Worm (Caenorhabditis elegans) whole organism, late embryonic: ENCODE measurements around the gene C16C8.10.

Source experiments
- C08G9.2 ChIP-seq: sonication (generic microtip); optimal IDR thresholded peaks from 2 replicates; lab custom pipeline; 2016; ENCODE audit warnings: mild to moderate bottlenecking, missing genetic modification characterization, moderate library complexity, missing compliant biosample characterization
- F13H6.1 ChIP-seq: sonication (generic microtip); optimal IDR thresholded peaks from 2 replicates; lab custom pipeline; 2016; ENCODE audit warnings: missing genetic modification characterization, missing compliant biosample characterization
- Y22D7AL.16 ChIP-seq: sonication (generic microtip); optimal IDR thresholded peaks from 2 replicates; lab custom pipeline; 2016; ENCODE audit warnings: missing genetic modification characterization, missing compliant biosample characterization
- ama-1 ChIP-seq: fragments of 150-350 bp; optimal IDR thresholded peaks from 2 replicates; lab custom pipeline; 2014
- ceh-14 ChIP-seq: sonication (generic microtip); optimal IDR thresholded peaks from 2 replicates; lab custom pipeline; 2016; ENCODE audit warnings: missing genotype, missing genetic modification characterization, missing compliant biosample characterization
- ceh-19 ChIP-seq: fragments of 200-800 bp; sonication (Bioruptor generic); optimal IDR thresholded peaks from 2 replicates; lab custom pipeline; 2018; ENCODE audit warnings: mild to moderate bottlenecking, missing genetic modification characterization, missing compliant biosample characterization
- ceh-2 ChIP-seq: sonication (generic microtip); optimal IDR thresholded peaks from 2 replicates; lab custom pipeline; 2016; ENCODE audit warnings: missing genotype, missing genetic modification characterization, missing compliant biosample characterization
- ceh-24 ChIP-seq: sonication (generic microtip); optimal IDR thresholded peaks from 2 replicates; lab custom pipeline; 2016; ENCODE audit warnings: mild to moderate bottlenecking, missing genetic modification characterization, missing compliant biosample characterization
- ceh-31 ChIP-seq: sonication (generic microtip); optimal IDR thresholded peaks from 2 replicates; lab custom pipeline; 2016; ENCODE audit warnings: missing genetic modification characterization, missing compliant biosample characterization
- ceh-48 ChIP-seq: sonication (generic microtip); optimal IDR thresholded peaks from 2 replicates; lab custom pipeline; 2016; ENCODE audit warnings: missing genetic modification characterization, inconsistent platforms, missing compliant biosample characterization
- ceh-6 ChIP-seq: fragments of 200-800 bp; sonication (Bioruptor generic); optimal IDR thresholded peaks from 2 replicates; lab custom pipeline; 2018; ENCODE audit warnings: mild to moderate bottlenecking, missing genetic modification characterization, missing compliant biosample characterization
- ceh-9 ChIP-seq: sonication (generic microtip); optimal IDR thresholded peaks from 2 replicates; lab custom pipeline; 2016; ENCODE audit warnings: mild to moderate bottlenecking, missing genetic modification characterization, inconsistent platforms, missing compliant biosample characterization
- elt-2 ChIP-seq: sonication (generic microtip); optimal IDR thresholded peaks from 2 replicates; lab custom pipeline; 2016; ENCODE audit warnings: missing genetic modification reagents, missing genetic modification characterization, missing compliant biosample characterization
- elt-4 ChIP-seq: sonication (generic microtip); optimal IDR thresholded peaks from 2 replicates; lab custom pipeline; 2016; ENCODE audit warnings: missing genetic modification characterization, missing compliant biosample characterization
- ets-4 ChIP-seq: sonication (generic microtip); optimal IDR thresholded peaks from 2 replicates; lab custom pipeline; 2016; ENCODE audit warnings: missing genetic modification characterization, missing compliant biosample characterization
- eyg-1 ChIP-seq: sonication (generic microtip); optimal IDR thresholded peaks from 2 replicates; lab custom pipeline; 2016; ENCODE audit warnings: missing genotype, missing genetic modification characterization, missing compliant biosample characterization
- fkh-10 ChIP-seq: fragments of 150-350 bp; optimal IDR thresholded peaks from 2 replicates; lab custom pipeline; 2014; ENCODE audit warnings: missing biosample characterization, missing genetic modification reagents, missing genetic modification characterization
- hlh-13 ChIP-seq: fragments of 200-800 bp; sonication (Bioruptor generic); optimal IDR thresholded peaks from 2 replicates; lab custom pipeline; 2018; ENCODE audit warnings: mild to moderate bottlenecking, missing genetic modification characterization, missing compliant biosample characterization
- hlh-30 ChIP-seq: sonication (generic microtip); optimal IDR thresholded peaks from 2 replicates; lab custom pipeline; 2017; ENCODE audit warnings: antibody characterized with exemption, missing genetic modification characterization, missing compliant biosample characterization; ENCODE audit not compliant: insufficient read depth
- hlh-8 ChIP-seq: sonication (generic microtip); optimal IDR thresholded peaks from 2 replicates; lab custom pipeline; 2016; ENCODE audit warnings: missing genotype, missing genetic modification characterization, missing compliant biosample characterization
- lim-6 ChIP-seq: sonication (generic microtip); optimal IDR thresholded peaks from 2 replicates; lab custom pipeline; 2016; ENCODE audit warnings: missing genetic modification characterization, missing compliant biosample characterization
- nfya-1 ChIP-seq: sonication (generic microtip); optimal IDR thresholded peaks from 2 replicates; lab custom pipeline; 2017; ENCODE audit warnings: missing genetic modification characterization, mild to moderate bottlenecking, missing compliant biosample characterization, antibody characterized with exemption, moderate library complexity
- odd-2 ChIP-seq: sonication (generic microtip); optimal IDR thresholded peaks from 2 replicates; lab custom pipeline; 2017; ENCODE audit warnings: antibody characterized with exemption, mild to moderate bottlenecking, missing genetic modification characterization, missing compliant biosample characterization
- pros-1 ChIP-seq: fragments of 150-350 bp; optimal IDR thresholded peaks from 2 replicates; lab custom pipeline; 2014; ENCODE audit warnings: missing biosample characterization, missing genetic modification reagents, missing genetic modification characterization
- ref-2 ChIP-seq: sonication (generic microtip); optimal IDR thresholded peaks from 2 replicates; lab custom pipeline; 2016; ENCODE audit warnings: missing genetic modification characterization, missing compliant biosample characterization
- sox-2 ChIP-seq: fragments of 200-800 bp; sonication (Bioruptor generic); IDR thresholded peaks from 2 replicates; pipeline ENCODE4 v1.3.6; 2022; ENCODE audit warnings: missing genetic modification reagents, missing genetic modification characterization, missing compliant biosample characterization
- sox-4 ChIP-seq: sonication (generic microtip); optimal IDR thresholded peaks from 2 replicates; lab custom pipeline; 2017; ENCODE audit warnings: mild to moderate bottlenecking, missing genetic modification characterization, inconsistent platforms, missing compliant biosample characterization
- tbx-7 ChIP-seq: sonication (generic microtip); optimal IDR thresholded peaks from 2 replicates; lab custom pipeline; 2016; ENCODE audit warnings: missing genotype, missing genetic modification characterization, missing compliant biosample characterization
- ttx-3 ChIP-seq: sonication (generic microtip); optimal IDR thresholded peaks from 2 replicates; lab custom pipeline; 2016; ENCODE audit warnings: missing genetic modification reagents, missing genetic modification characterization, missing compliant biosample characterization
- unc-3 ChIP-seq, 2 experiments: fragments of 200-800 bp in 1 of 2; sonication (Bioruptor generic) in 1 of 2; sonication (generic microtip) in 1 of 2; conservative IDR thresholded peaks in 1 of 2; optimal IDR thresholded peaks in 1 of 2; 2 replicates each; pipeline versions ENCODE4 v1.3.6 to Lab custom; 2016 to 2022; ENCODE audit warnings: missing compliant biosample characterization in 2 of 2, missing genetic modification characterization in 2 of 2, missing genetic modification reagents in 1 of 2
- unc-86 ChIP-seq: sonication (generic microtip); optimal IDR thresholded peaks from 2 replicates; lab custom pipeline; 2016; ENCODE audit warnings: missing genetic modification characterization, missing compliant biosample characterization

The C16C8.10 gene

ce11 chrII:3438280-3438679 lies 26.2 kb downstream of the C16C8.10 start:
- TF ChIP-seq hlh-13 (GFP tag; lab: Kevin White, UChicago): no peak
- no peak for TF ChIP-seq pros-1 (tag; lab: Kevin White, UChicago)
- no peak for TF ChIP-seq ceh-9 (tag; lab: Kevin White, UChicago)
- no peak for TF ChIP-seq F13H6.1 (tag; lab: Kevin White, UChicago)
- TF ChIP-seq ref-2 (tag; lab: Kevin White, UChicago): no peak
- no peak for TF ChIP-seq eyg-1
- TF ChIP-seq C08G9.2 (tag; lab: Kevin White, UChicago): no peak
- no peak for TF ChIP-seq Y22D7AL.16 (tag; lab: Kevin White, UChicago)
- TF ChIP-seq unc-86 (tag; lab: Kevin White, UChicago): no peak
- no peak for TF ChIP-seq ttx-3 (tag; lab: Kevin White, UChicago)
- no peak for TF ChIP-seq sox-2 (GFP tag; lab: Robert Waterston, UW)
- no peak for TF ChIP-seq ceh-6 (GFP tag; lab: Kevin White, UChicago)
- TF ChIP-seq ceh-31 (tag; lab: Kevin White, UChicago): no peak
- TF ChIP-seq lim-6: no peak
- TF ChIP-seq, all 69 proteins: peak for 0

DNA sequence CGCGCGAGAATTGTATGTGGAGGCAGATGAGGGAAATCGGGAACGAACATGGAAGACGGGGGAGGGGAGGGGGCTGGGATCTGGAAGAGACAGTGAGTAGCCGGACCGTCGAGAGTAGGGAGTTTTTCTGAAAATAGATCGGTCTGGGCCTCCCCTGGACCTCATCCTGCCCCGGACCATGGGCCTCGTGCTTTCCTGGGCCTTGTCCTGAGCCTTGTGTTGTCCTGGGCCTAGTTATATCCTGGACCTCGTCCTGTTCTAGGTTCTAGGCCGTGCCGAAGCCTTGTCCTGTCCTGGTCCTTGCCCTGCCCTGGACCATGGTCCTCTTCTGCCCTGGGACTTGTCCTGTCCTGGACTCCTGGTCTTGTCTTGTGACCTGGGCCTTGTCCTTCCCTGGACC lies 27.1 kb downstream of the C16C8.10 start:
- TF ChIP-seq ama-1 (lab: Kevin White, UChicago): no peak

- TF ChIP-seq elt-4 (tag; lab: Kevin White, UChicago) (no peak), hlh-13 (GFP tag; lab: Kevin White, UChicago) (no peak)
Measured at ce11 chrII:3436412-3436811, 28.1 kb downstream of the C16C8.10 start, which contains the start of gene skpo-2. Gene skpo-2 (minus strand): TSS chrII:3436512.

DNA sequence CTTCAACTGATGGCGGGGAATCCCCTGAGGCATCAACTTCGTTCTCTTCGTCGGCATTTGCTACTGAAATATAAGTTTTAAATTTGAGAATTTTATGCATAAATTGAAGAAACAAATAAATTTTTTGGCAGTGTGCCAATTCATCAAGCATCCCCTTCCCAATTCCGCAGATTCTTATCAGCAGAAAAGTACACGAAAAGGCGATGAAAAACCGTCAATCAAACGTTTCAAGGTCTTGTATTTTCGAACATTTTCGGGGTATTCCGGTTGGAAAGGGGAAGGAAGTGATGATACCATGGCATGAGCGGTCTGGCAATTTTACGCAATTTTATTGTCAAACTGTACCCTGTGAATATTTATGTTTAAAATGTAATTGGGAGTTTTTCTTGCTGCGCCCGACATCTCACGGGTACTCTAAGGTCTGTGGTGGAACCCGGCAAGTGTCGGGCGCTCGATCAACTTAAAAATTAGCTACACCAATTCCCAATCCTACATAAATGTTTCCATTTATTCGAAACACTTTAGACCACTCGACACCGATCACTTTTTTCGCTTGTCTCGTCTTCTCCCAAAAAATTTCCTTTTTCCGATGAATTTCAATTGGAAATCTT lies 29.5 kb downstream of the C16C8.10 start:
- TF ChIP-seq fkh-10 (GFP tag; lab: Kevin White, UChicago) (no peak), ets-4 (tag; lab: Kevin White, UChicago) (no peak), odd-2 (no peak), hlh-8 (no peak), ceh-2 (tag; lab: Kevin White, UChicago) (no peak), ceh-24 (no peak), ref-2 (tag; lab: Kevin White, UChicago) (no peak), elt-2 (tag; lab: Kevin White, UChicago) (no peak)

DNA sequence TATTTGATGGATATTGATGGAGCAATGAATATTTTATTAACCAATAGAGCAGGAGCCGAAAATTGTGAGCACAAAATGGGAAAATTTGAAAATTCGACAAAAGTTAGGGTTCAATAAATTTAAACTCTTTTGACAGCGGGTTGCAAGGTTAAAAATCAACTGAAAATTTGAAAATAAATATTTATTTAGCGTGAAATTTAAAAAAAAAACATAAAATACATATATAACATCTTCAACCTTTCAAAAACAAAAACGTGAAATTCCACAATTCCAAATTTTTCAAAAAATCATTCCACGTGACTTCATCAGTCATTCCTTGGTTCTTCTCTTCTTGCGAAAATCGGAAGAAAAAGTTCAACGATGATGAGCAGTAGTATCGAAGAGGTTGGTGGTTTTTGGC lies 35.1 kb downstream of the C16C8.10 start, which contains the start of gene C16C8.18:
TSS of gene C16C8.18 (plus strand) at position 301 of the 400 bp plus-strand sequence.
- TF ChIP-seq ttx-3 (tag; lab: Kevin White, UChicago): no peak

DNA sequence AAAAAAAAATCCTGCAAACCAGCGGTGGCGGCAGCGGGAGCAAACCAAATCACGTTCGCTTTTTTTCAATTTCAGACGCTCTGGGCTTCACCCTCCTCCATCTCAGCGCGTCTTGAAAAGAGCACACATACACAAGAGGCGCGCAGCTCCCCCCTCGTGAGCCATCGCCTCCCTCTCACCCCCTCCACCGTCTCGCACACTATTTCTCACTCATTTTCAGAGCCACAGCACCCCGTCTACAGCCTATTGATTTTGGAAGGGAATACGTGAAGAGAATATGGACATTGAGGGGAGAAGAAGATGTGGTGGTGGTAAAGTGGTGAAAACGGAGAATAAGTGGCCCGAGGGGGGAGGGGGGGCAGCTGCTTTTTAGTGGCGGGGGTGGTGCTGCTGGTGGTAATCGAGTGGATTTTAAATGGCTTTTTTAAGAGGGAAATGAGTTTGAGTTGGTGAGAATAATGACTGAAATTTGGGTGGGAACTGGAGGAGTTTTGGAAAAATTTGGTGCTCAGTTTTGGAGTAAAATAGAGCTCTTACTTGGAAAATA lies 36.2 kb downstream of the C16C8.10 start:
- peak; percentile 8 for TF ChIP-seq nfya-1 (tag; lab: Kevin White, UChicago)
- no peak for TF ChIP-seq ceh-14 (tag; lab: Kevin White, UChicago)
- peak; percentile 17 for TF ChIP-seq sox-4 (tag; lab: Kevin White, UChicago)
- TF ChIP-seq odd-2: no peak
- TF ChIP-seq unc-3 (GFP tag; conservative IDR thresholded peaks at IDR 0.05; lab: Robert Waterston, UW): no peak
- peak; percentile 11 for TF ChIP-seq unc-3 (tag; optimal IDR thresholded peaks at IDR 0.05; lab: Kevin White, UChicago)
- peak; percentile 85 for TF ChIP-seq ceh-48 (tag; lab: Kevin White, UChicago)
- peak; percentile 28 for TF ChIP-seq hlh-30 (tag; lab: Kevin White, UChicago)
- no peak for TF ChIP-seq tbx-7
- peak; percentile 49 for TF ChIP-seq ceh-19 (GFP tag; lab: Kevin White, UChicago)
